Fruit fly (Drosophila melanogaster) whole organism, embryonic: Measurements from ENCODE around the gene CG10513.

Experiments used
- CG11695 ChIP-seq: fragments of 200-800 bp; sonication (Bioruptor generic); IDR thresholded peaks from 3 replicates; pipeline ENCODE4 v1.3.6; 2022; ENCODE audit warnings: missing biosample characterization, missing genetic modification characterization
- CG12071 ChIP-seq: fragments of 200-800 bp; sonication (Bioruptor generic); optimal IDR thresholded peaks from 3 replicates; lab custom pipeline; 2018; ENCODE audit warnings: missing biosample characterization, mild to moderate bottlenecking, missing genetic modification characterization
- CG1832 ChIP-seq: fragments of 200-800 bp; sonication (Bioruptor generic); optimal IDR thresholded peaks from 2 replicates; lab custom pipeline; 2017; ENCODE audit warnings: missing biosample characterization, mild to moderate bottlenecking, missing genetic modification characterization, inconsistent platforms
- CG7963 ChIP-seq: fragments of 200-800 bp; sonication (Bioruptor generic); IDR thresholded peaks from 3 replicates; pipeline ENCODE4 v1.3.6; 2022; ENCODE audit warnings: missing biosample characterization, missing genetic modification characterization; ENCODE audit not compliant: partially characterized antibody
- Dip2 ChIP-seq: fragments of 200-800 bp; sonication (Bioruptor generic); IDR thresholded peaks from 2 replicates; pipeline ENCODE4 v1.3.6; 2022; ENCODE audit warnings: missing biosample characterization, missing genetic modification characterization
- Lim3 ChIP-seq: fragments of 200-800 bp; sonication (Bioruptor generic); IDR thresholded peaks from 2 replicates; pipeline ENCODE4 v1.3.6; 2022; ENCODE audit warnings: missing biosample characterization, missing genetic modification characterization
- Sox102F ChIP-seq: fragments of 200-800 bp; sonication (Bioruptor generic); optimal IDR thresholded peaks from 2 replicates; lab custom pipeline; 2018; ENCODE audit warnings: missing biosample characterization, mild to moderate bottlenecking, missing genetic modification characterization, moderate library complexity
- z ChIP-seq: fragments of 200-800 bp; sonication (Bioruptor generic); IDR thresholded peaks from 3 replicates; pipeline ENCODE4 v1.3.6; 2022; ENCODE audit warnings: missing biosample characterization, missing genetic modification characterization

- TF ChIP-seq CG12071 (GFP tag; lab: Kevin White, UChicago) = no peak
- TF ChIP-seq CG1832 (GFP tag; lab: Kevin White, UChicago) = no peak
- TF ChIP-seq Dip2 (GFP tag; lab: Robert Waterston, UW) = no peak
- no peak for TF ChIP-seq Sox102F (GFP tag; lab: Kevin White, UChicago)
- no peak for TF ChIP-seq Lim3 (GFP tag; lab: Robert Waterston, UW)
- TF ChIP-seq CG7963 = no peak
- no peak for TF ChIP-seq CG11695 (GFP tag; lab: Robert Waterston, UW)
- no peak for TF ChIP-seq z
These were observed 41.6 kb downstream of the CG10513 start, which contains the start of gene Sil1 for dm6 chr3R:25235362-25235761.
